Worm (Caenorhabditis elegans): ENCODE data around the gene lhfp-4.

Gene lhfp-4

ce11 chrIV:17269042-17269441, 6.3 kb upstream of the lhfp-4 start, which contains the start of gene atgp-1:
atgp-1 (plus strand) TSS chrIV:17269342.
- no peak for TF ChIP-seq nhr-10 (tag; optimal IDR thresholded peaks at IDR 0.05)

ce11 chrIV:17269702-17270101, 5.7 kb upstream of the lhfp-4 start:
- no peak for TF ChIP-seq gmeb-1 (tag; optimal IDR thresholded peaks at IDR 0.05)
- TF ChIP-seq ceh-16 (tag; optimal IDR thresholded peaks at IDR 0.05) = peak; percentile 17

ce11 chrIV:17273602-17274110, 1.7 kb upstream of the lhfp-4 start, which contains the start of gene gln-5:
gln-5 (minus strand) TSS chrIV:17273652.
- no peak for TF ChIP-seq mdl-1 (tag; optimal IDR thresholded peaks at IDR 0.05)
- no peak for TF ChIP-seq Y55F3AM.14 (GFP tag; optimal IDR thresholded peaks at IDR 0.05)
- TF ChIP-seq mab-5 (tag; optimal IDR thresholded peaks at IDR 0.05) = no peak
- TF ChIP-seq lin-13 (GFP tag; optimal IDR thresholded peaks at IDR 0.05) = no peak
- TF ChIP-seq ceh-82 (tag; optimal IDR thresholded peaks at IDR 0.05) = no peak
- no peak for TF ChIP-seq nhr-129 (tag; optimal IDR thresholded peaks at IDR 0.05)
- no peak for TF ChIP-seq nhr-11 (tag; optimal IDR thresholded peaks at IDR 0.05)
- no peak for TF ChIP-seq unc-39 (tag; optimal IDR thresholded peaks at IDR 0.05)
- TF ChIP-seq dmd-4 (tag; optimal IDR thresholded peaks at IDR 0.05) = no peak
- no peak for TF ChIP-seq peb-1 (tag; optimal IDR thresholded peaks at IDR 0.05)
- TF ChIP-seq nhr-21 (tag; optimal IDR thresholded peaks at IDR 0.05) = no peak

- TF ChIP-seq mbf-1 (tag; optimal IDR thresholded peaks at IDR 0.05) (no peak), lsy-2 (tag; optimal IDR thresholded peaks at IDR 0.05) (peak in 1 of 2 experiments; percentile 42), C34F6.9 (tag; optimal IDR thresholded peaks at IDR 0.05) (peak; percentile 22)
These were observed 1.5 kb downstream of the lhfp-4 start, which contains the start of gene clec-196 for ce11 chrIV:17276705-17277458. clec-196 (plus strand) TSS chrIV:17276956.

- TF ChIP-seq F13H6.1 (tag; optimal IDR thresholded peaks at IDR 0.05) = no peak
- TF ChIP-seq nhr-129 (tag; optimal IDR thresholded peaks at IDR 0.05) = peak; percentile 32
- no peak for TF ChIP-seq ceh-16 (tag; optimal IDR thresholded peaks at IDR 0.05)
- TF ChIP-seq unc-55 (GFP tag; optimal IDR thresholded peaks at IDR 0.05) = peak; percentile 11
- no peak for TF ChIP-seq lin-39 (tag; optimal IDR thresholded peaks at IDR 0.05)
- no peak for TF ChIP-seq Y55F3AM.14 (GFP tag; optimal IDR thresholded peaks at IDR 0.05)
- TF ChIP-seq ztf-1 (GFP tag; conservative IDR thresholded peaks at IDR 0.05) = no peak
- TF ChIP-seq ceh-82 (tag; optimal IDR thresholded peaks at IDR 0.05) = no peak
- TF ChIP-seq nhr-12 (tag; optimal IDR thresholded peaks at IDR 0.05) = no peak
- no peak for TF ChIP-seq unc-39 (tag; optimal IDR thresholded peaks at IDR 0.05)
These were observed 2.2 kb downstream of the lhfp-4 start for ce11 chrIV:17277459-17278173.

- peak; percentile 98 for TF ChIP-seq Y55F3AM.14 (GFP tag; optimal IDR thresholded peaks at IDR 0.05)
- TF ChIP-seq nhr-23 (tag; optimal IDR thresholded peaks at IDR 0.05) = no peak
- TF ChIP-seq ama-1 (optimal IDR thresholded peaks at IDR 0.05) = peak; percentile 92
- no peak for TF ChIP-seq elt-1 (tag; optimal IDR thresholded peaks at IDR 0.05)
- peak; percentile 83 for TF ChIP-seq nhr-10 (tag; optimal IDR thresholded peaks at IDR 0.05)
- TF ChIP-seq gmeb-1 (tag; optimal IDR thresholded peaks at IDR 0.05) = peak; percentile 86
- peak; percentile 99 for TF ChIP-seq sma-3 (GFP tag; optimal IDR thresholded peaks at IDR 0.05)
- TF ChIP-seq ztf-4 (tag; optimal IDR thresholded peaks at IDR 0.05) = peak; percentile 95
- peak; percentile 89; the same call in 1 of the 2 replicates for TF ChIP-seq ztf-1 (GFP tag; conservative IDR thresholded peaks at IDR 0.05)
- TF ChIP-seq C34F6.9 (tag; optimal IDR thresholded peaks at IDR 0.05) = peak; percentile 97
- TF ChIP-seq lin-39 (tag; optimal IDR thresholded peaks at IDR 0.05) = peak; percentile 43
- TF ChIP-seq nhr-12 (tag; optimal IDR thresholded peaks at IDR 0.05) = no peak
- TF ChIP-seq sem-4 (tag; optimal IDR thresholded peaks at IDR 0.05) = peak; percentile 97
- TF ChIP-seq nhr-129 (tag; optimal IDR thresholded peaks at IDR 0.05) = peak; percentile 96
- peak; percentile 95 for TF ChIP-seq lin-13 (GFP tag; optimal IDR thresholded peaks at IDR 0.05)
- peak; percentile 82 for TF ChIP-seq ceh-82 (tag; optimal IDR thresholded peaks at IDR 0.05)
- TF ChIP-seq nhr-237 (tag; optimal IDR thresholded peaks at IDR 0.05) = peak; percentile 78
- TF ChIP-seq blmp-1 (tag; optimal IDR thresholded peaks at IDR 0.05; ENCODE audit: insufficient read depth) = peak; percentile 82
- TF ChIP-seq F13H6.1 (tag; optimal IDR thresholded peaks at IDR 0.05) = peak; percentile 97
- peak; percentile 65 for TF ChIP-seq snpc-4 (tag; optimal IDR thresholded peaks at IDR 0.05)
- peak; percentile 97 for TF ChIP-seq nhr-25 (tag; optimal IDR thresholded peaks at IDR 0.05)
- no peak for TF ChIP-seq elt-3 (tag; optimal IDR thresholded peaks at IDR 0.05)
- TF ChIP-seq unc-39 (tag; optimal IDR thresholded peaks at IDR 0.05) = no peak
- peak; percentile 71 for TF ChIP-seq nhr-77 (tag; optimal IDR thresholded peaks at IDR 0.05)
- TF ChIP-seq ztf-11 (tag; optimal IDR thresholded peaks at IDR 0.05) = peak; percentile 35
- peak; percentile 95 for TF ChIP-seq egl-27 (tag; optimal IDR thresholded peaks at IDR 0.05)
- TF ChIP-seq alr-1 (tag; optimal IDR thresholded peaks at IDR 0.05) = no peak
- peak; percentile 72 for TF ChIP-seq nhr-11 (tag; optimal IDR thresholded peaks at IDR 0.05)
- TF ChIP-seq skn-1 (tag; optimal IDR thresholded peaks at IDR 0.05) = peak; percentile 43
- peak; percentile 95 for TF ChIP-seq crh-2 (tag; optimal IDR thresholded peaks at IDR 0.05)
These were observed 3.0 kb downstream of the lhfp-4 start for ce11 chrIV:17278363-17278762.
